Worm (Caenorhabditis elegans) whole organism, midembryonic: ENCODE measurements around the gene argk-1.

Source experiments
- cog-1 ChIP-seq: sonication (generic microtip); optimal IDR thresholded peaks from 2 replicates; lab custom pipeline; 2016; ENCODE audit warnings: missing genetic modification characterization, missing compliant biosample characterization
- flt-1 ChIP-seq: fragments of 200-800 bp; sonication (Bioruptor generic); IDR thresholded peaks from 2 replicates; pipeline ENCODE4 v1.3.6; 2022; ENCODE audit warnings: missing genetic modification characterization, missing compliant biosample characterization
- klf-2 ChIP-seq: fragments of 200-800 bp; sonication (Bioruptor generic); conservative IDR thresholded peaks from 2 replicates; pipeline ENCODE4 v1.3.6; 2022; ENCODE audit warnings: missing genetic modification reagents, missing genetic modification characterization, missing compliant biosample characterization
- med-1 ChIP-seq: sonication (generic microtip); optimal IDR thresholded peaks from 2 replicates; lab custom pipeline; 2017; ENCODE audit warnings: missing genetic modification characterization, mild to moderate bottlenecking, missing compliant biosample characterization, antibody characterized with exemption, missing genetic modification reagents; ENCODE audit not compliant: insufficient read depth
- ref-1 ChIP-seq: fragments of 200-800 bp; sonication (Bioruptor generic); conservative IDR thresholded peaks from 2 replicates; pipeline ENCODE4 v1.3.6; 2022; ENCODE audit warnings: missing genetic modification reagents, missing genetic modification characterization, missing compliant biosample characterization
- ztf-29 ChIP-seq: fragments of 200-800 bp; sonication (Bioruptor generic); IDR thresholded peaks from 2 replicates; pipeline ENCODE4 v1.3.6; 2022; ENCODE audit warnings: missing genetic modification reagents, missing genetic modification characterization, missing compliant biosample characterization

- TF ChIP-seq cog-1 (tag; lab: Kevin White, UChicago) (no peak), flt-1 (GFP tag; lab: Robert Waterston, UW) (no peak), med-1 (GFP tag; lab: Kevin White, UChicago) (no peak), ref-1 (no peak), ztf-29 (GFP tag; lab: Robert Waterston, UW) (no peak), klf-2 (no peak)
Measured at ce11 chrV:16120499-16120898, 16.8 kb downstream of the argk-1 start.
